Worm (Caenorhabditis elegans): ENCODE results near the gene cyp-33A1.

ce11 chrV:7696842-7697241, 15.6 kb upstream of the cyp-33A1 start, which contains the start of gene ZK105.3:
- TF ChIP-seq dmd-9 (GFP tag; IDR thresholded peaks at IDR 0.05), result no peak
- TF ChIP-seq spr-3 (GFP tag; optimal IDR thresholded peaks at IDR 0.05), result no peak
- no peak for TF ChIP-seq ama-1 (optimal IDR thresholded peaks at IDR 0.05)
- TF ChIP-seq hlh-11 (tag; optimal IDR thresholded peaks at IDR 0.05), result no peak
- TF ChIP-seq D1046.2 (GFP tag; IDR thresholded peaks at IDR 0.05), result no peak
- TF ChIP-seq nhr-237 (tag; optimal IDR thresholded peaks at IDR 0.05), result no peak
